Fruit fly (Drosophila melanogaster): Measurements from ENCODE around the gene Vha13.

Vha13 gene

DNA sequence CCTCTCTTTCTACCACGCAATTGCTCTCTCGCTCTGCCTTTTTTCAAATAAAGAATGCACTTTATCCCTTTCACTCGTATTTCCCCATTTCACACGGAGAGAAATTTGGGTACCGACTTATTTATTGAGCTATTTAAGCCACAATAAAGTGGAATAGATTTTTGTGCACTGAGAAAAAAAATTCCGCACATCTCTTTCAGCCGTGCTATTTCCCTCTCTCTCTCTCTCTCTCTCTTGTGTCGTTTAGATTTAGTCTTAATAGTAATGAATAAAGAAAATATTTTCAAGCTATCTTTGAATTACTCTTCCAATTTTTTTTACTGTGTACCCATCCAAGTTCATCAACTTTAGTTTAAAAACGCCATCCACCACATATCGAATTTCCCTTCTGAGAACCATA is 20.6 kb downstream of the Vha13 start (continued):
- TF ChIP-seq corto (GFP tag; optimal IDR thresholded peaks at IDR 0.05) (no peak), CG2202 (tag; optimal IDR thresholded peaks at IDR 0.05) (no peak), CG12391 (tag; optimal IDR thresholded peaks at IDR 0.05) (peak; percentile 50), wek (GFP tag; optimal IDR thresholded peaks at IDR 0.05) (no peak), Bteb2 (GFP tag; optimal IDR thresholded peaks at IDR 0.05) (peak; percentile 47), CG17328 (GFP tag; IDR thresholded peaks at IDR 0.05) (peak; percentile 57; the same call in 1 of the 2 replicates), slbo (GFP tag; IDR thresholded peaks at IDR 0.05) (peak; percentile 69), CG7928 (GFP tag; optimal IDR thresholded peaks at IDR 0.05) (no peak), CG12071 (GFP tag; optimal IDR thresholded peaks at IDR 0.05) (peak; percentile 41), CG4820 (GFP tag; optimal IDR thresholded peaks at IDR 0.05) (peak; percentile 45), CG15601 (tag; optimal IDR thresholded peaks at IDR 0.05) (peak; percentile 19), Oli (tag; optimal IDR thresholded peaks at IDR 0.05) (peak; percentile 73), CG6175 (GFP tag; IDR thresholded peaks at IDR 0.05) (no peak), emc (GFP tag; optimal IDR thresholded peaks at IDR 0.05) (peak; percentile 58), CG17361 (GFP tag; IDR thresholded peaks at IDR 0.05) (peak; percentile 57; the same call in 2 of the 3 replicates), CG16813 (GFP tag; IDR thresholded peaks at IDR 0.05; ENCODE audit: partially characterized antibody) (no peak), bab2 (GFP tag; optimal IDR thresholded peaks at IDR 0.05) (peak; percentile 72), usp (GFP tag; optimal IDR thresholded peaks at IDR 0.05) (no peak), HLH54F (GFP tag; optimal IDR thresholded peaks at IDR 0.05) (peak; percentile 60), Rfx (GFP tag; IDR thresholded peaks at IDR 0.05) (peak; percentile 79), sens (GFP tag) (peak; percentile 91), CG30403 (GFP tag; optimal IDR thresholded peaks at IDR 0.05) (peak; percentile 62), ac (GFP tag; optimal IDR thresholded peaks at IDR 0.05) (no peak), eve (GFP tag; optimal IDR thresholded peaks at IDR 0.05) (peak in 1 of 2 experiments; percentile 80), CG6791 (GFP tag; IDR thresholded peaks at IDR 0.05; ENCODE audit: partially characterized antibody) (no peak), CG11085 (GFP tag; IDR thresholded peaks at IDR 0.05) (0 out of 2 replicates have a peak, but pooled peaks have one; percentile 43), CG11723 (GFP tag; optimal IDR thresholded peaks at IDR 0.05) (peak; percentile 4), CG10565 (GFP tag; optimal IDR thresholded peaks at IDR 0.05) (no peak), chif (GFP tag; optimal IDR thresholded peaks at IDR 0.05) (peak; percentile 21 to 48), Mrtf (GFP tag; IDR thresholded peaks at IDR 0.05) (peak; percentile 33; the same call in 1 of the 3 replicates), CG17359 (tag; optimal IDR thresholded peaks at IDR 0.05) (peak; percentile 60), prd (optimal IDR thresholded peaks at IDR 0.05) (no peak), prd (GFP tag; IDR thresholded peaks at IDR 0.05) (peak; percentile 68), exex (tag; optimal IDR thresholded peaks at IDR 0.05) (no peak), slp2 (GFP tag; optimal IDR thresholded peaks at IDR 0.05) (peak; percentile 36), CG32767 (GFP tag; IDR thresholded peaks at IDR 0.05) (no peak), HLH4C (GFP tag; IDR thresholded peaks at IDR 0.05; ENCODE audit: partially characterized antibody) (no peak), Med (GFP tag) (peak; percentile 96), CG43689 (GFP tag; IDR thresholded peaks at IDR 0.05) (peak; percentile 40), CG4404 (GFP tag; IDR thresholded peaks at IDR 0.05) (no peak), CG8388 (GFP tag; optimal IDR thresholded peaks at IDR 0.05) (peak; percentile 56), ase (GFP tag; IDR thresholded peaks at IDR 0.05) (0 out of 3 replicates have a peak, but pooled peaks have one; percentile 59), CG30431 (GFP tag; optimal IDR thresholded peaks at IDR 0.05) (peak; percentile 19), C15 (GFP tag; IDR thresholded peaks at IDR 0.05) (0 out of 3 replicates have a peak, but pooled peaks have one; percentile 51), CG1529 (GFP tag; optimal IDR thresholded peaks at IDR 0.05) (peak; percentile 21), Sox102F (GFP tag; optimal IDR thresholded peaks at IDR 0.05) (peak; percentile 73), Antp (GFP tag; optimal IDR thresholded peaks at IDR 0.05) (peak; percentile 43), Six4 (GFP tag; optimal IDR thresholded peaks at IDR 0.05) (peak; percentile 36), CG17802 (tag; optimal IDR thresholded peaks at IDR 0.05) (no peak), CG12219 (GFP tag; optimal IDR thresholded peaks at IDR 0.05) (peak; percentile 9), CG10267 (tag; optimal IDR thresholded peaks at IDR 0.05) (peak; percentile 33)
